Worm (Caenorhabditis elegans) whole organism, L2 larva: Measurements from ENCODE around the gene nmy-3.

ENCODE experiments used
- C34F6.9 ChIP-seq: fragments of 150-350 bp; optimal IDR thresholded peaks from 2 replicates; lab custom pipeline; 2014; ENCODE audit warnings: missing biosample characterization, missing genetic modification characterization
- F13H6.1 ChIP-seq: sonication (generic microtip); optimal IDR thresholded peaks from 2 replicates; lab custom pipeline; 2016; ENCODE audit warnings: missing genetic modification characterization, missing compliant biosample characterization
- Y55F3AM.14 ChIP-seq: fragments of 200-800 bp; sonication (Bioruptor generic); optimal IDR thresholded peaks from 2 replicates; lab custom pipeline; 2018; ENCODE audit warnings: mild to moderate bottlenecking, missing genetic modification characterization, missing compliant biosample characterization
- ZK546.5 ChIP-seq: sonication (generic microtip); optimal IDR thresholded peaks from 2 replicates; lab custom pipeline; 2017; ENCODE audit warnings: missing biosample characterization, missing genetic modification characterization
- alr-1 ChIP-seq: fragments of 150-350 bp; optimal IDR thresholded peaks from 2 replicates; lab custom pipeline; 2014; ENCODE audit warnings: missing biosample characterization, missing genetic modification characterization
- aly-2 ChIP-seq: fragments of 150-350 bp; optimal IDR thresholded peaks from 2 replicates; lab custom pipeline; 2014; ENCODE audit warnings: missing biosample characterization, missing genetic modification characterization
- ama-1 ChIP-seq: fragments of 150-350 bp; optimal IDR thresholded peaks from 2 replicates; lab custom pipeline; 2018; ENCODE audit warnings: inconsistent platforms
- blmp-1 ChIP-seq: sonication (generic microtip); optimal IDR thresholded peaks from 2 replicates; lab custom pipeline; 2017; ENCODE audit warnings: missing genetic modification characterization, mild to moderate bottlenecking, missing compliant biosample characterization, antibody characterized with exemption, moderate library complexity; ENCODE audit not compliant: insufficient read depth
- ceh-16 ChIP-seq: fragments of 150-350 bp; optimal IDR thresholded peaks from 2 replicates; lab custom pipeline; 2014; ENCODE audit warnings: missing biosample characterization, missing genetic modification characterization
- ceh-82 ChIP-seq: fragments of 150-350 bp; optimal IDR thresholded peaks from 2 replicates; lab custom pipeline; 2014; ENCODE audit warnings: missing biosample characterization, missing genetic modification characterization
- egl-27 ChIP-seq: sonication (generic microtip); optimal IDR thresholded peaks from 3 replicates; lab custom pipeline; 2017; ENCODE audit warnings: missing biosample characterization, missing genetic modification reagents, missing genetic modification characterization
- elt-1 ChIP-seq: fragments of 150-350 bp; optimal IDR thresholded peaks from 2 replicates; lab custom pipeline; 2014; ENCODE audit warnings: missing biosample characterization, missing genetic modification characterization
- fos-1 ChIP-seq: fragments of 150-350 bp; optimal IDR thresholded peaks from 2 replicates; lab custom pipeline; 2014; ENCODE audit warnings: missing biosample characterization, missing genetic modification characterization
- gmeb-1 ChIP-seq: fragments of 150-350 bp; optimal IDR thresholded peaks from 2 replicates; lab custom pipeline; 2014; ENCODE audit warnings: missing biosample characterization, missing genetic modification characterization
- lin-13 ChIP-seq: fragments of 150-350 bp; optimal IDR thresholded peaks from 2 replicates; lab custom pipeline; 2014; ENCODE audit warnings: missing biosample characterization, missing genetic modification reagents, missing genetic modification characterization
- lin-39 ChIP-seq: fragments of 150-350 bp; optimal IDR thresholded peaks from 2 replicates; lab custom pipeline; 2014; ENCODE audit warnings: missing biosample characterization, missing genetic modification reagents, missing genetic modification characterization
- mbf-1 ChIP-seq: sonication (generic microtip); optimal IDR thresholded peaks from 2 replicates; lab custom pipeline; 2017; ENCODE audit warnings: missing biosample characterization, missing genetic modification characterization
- mdl-1 ChIP-seq, 2 experiments: fragments of 150-350 bp in 1 of 2; sonication (generic microtip) in 1 of 2; optimal IDR thresholded peaks; 2 replicates each; lab custom pipeline; 2017; ENCODE audit warnings: missing biosample characterization in 2 of 2, missing genetic modification characterization in 2 of 2
- nhr-10 ChIP-seq: sonication (generic microtip); optimal IDR thresholded peaks from 2 replicates; lab custom pipeline; 2017; ENCODE audit warnings: missing biosample characterization, missing genetic modification characterization
- nhr-11 ChIP-seq: fragments of 150-350 bp; optimal IDR thresholded peaks from 2 replicates; lab custom pipeline; 2014; ENCODE audit warnings: missing biosample characterization, missing genetic modification characterization
- nhr-129 ChIP-seq: fragments of 150-350 bp; optimal IDR thresholded peaks from 2 replicates; lab custom pipeline; 2014; ENCODE audit warnings: missing biosample characterization, missing genetic modification characterization
- nhr-21 ChIP-seq: fragments of 150-350 bp; optimal IDR thresholded peaks from 2 replicates; lab custom pipeline; 2014; ENCODE audit warnings: missing biosample characterization, missing genetic modification characterization
- nhr-23 ChIP-seq: fragments of 150-350 bp; optimal IDR thresholded peaks from 2 replicates; lab custom pipeline; 2014; ENCODE audit warnings: missing biosample characterization, missing genetic modification reagents, missing genetic modification characterization
- nhr-237 ChIP-seq: fragments of 150-350 bp; optimal IDR thresholded peaks from 2 replicates; lab custom pipeline; 2014; ENCODE audit warnings: missing biosample characterization, missing genetic modification characterization
- nhr-25 ChIP-seq: fragments of 150-350 bp; sonication (generic microtip); optimal IDR thresholded peaks from 3 replicates; lab custom pipeline; 2014; ENCODE audit warnings: missing biosample characterization, missing genetic modification characterization
- nhr-77 ChIP-seq: fragments of 150-350 bp; optimal IDR thresholded peaks from 2 replicates; lab custom pipeline; 2014; ENCODE audit warnings: missing biosample characterization, missing genetic modification characterization
- peb-1 ChIP-seq: fragments of 150-350 bp; optimal IDR thresholded peaks from 2 replicates; lab custom pipeline; 2014; ENCODE audit warnings: missing biosample characterization, missing genetic modification characterization
- sem-4 ChIP-seq: fragments of 150-350 bp; optimal IDR thresholded peaks from 2 replicates; lab custom pipeline; 2014; ENCODE audit warnings: missing biosample characterization, missing genetic modification reagents, missing genetic modification characterization
- skn-1 ChIP-seq: sonication (generic microtip); optimal IDR thresholded peaks from 2 replicates; lab custom pipeline; 2017; ENCODE audit warnings: missing biosample characterization, missing genetic modification characterization
- sma-9 ChIP-seq, 2 experiments: fragments of 150-350 bp in 1 of 2; sonication (generic microtip) in 1 of 2; optimal IDR thresholded peaks; 2 replicates each; lab custom pipeline; 2014 to 2016; ENCODE audit warnings: missing genetic modification characterization in 2 of 2, mild to moderate bottlenecking in 1 of 2, missing biosample characterization in 1 of 2, missing compliant biosample characterization in 1 of 2, missing genetic modification reagents in 1 of 2, moderate library complexity in 1 of 2
- snpc-4 ChIP-seq: fragments of 150-350 bp; optimal IDR thresholded peaks from 2 replicates; lab custom pipeline; 2014; ENCODE audit warnings: missing biosample characterization, missing genetic modification characterization
- unc-39 ChIP-seq: fragments of 150-350 bp; optimal IDR thresholded peaks from 2 replicates; lab custom pipeline; 2014; ENCODE audit warnings: missing biosample characterization, missing genetic modification characterization
- unc-55 ChIP-seq: fragments of 150-350 bp; sonication (generic microtip); optimal IDR thresholded peaks from 3 replicates; lab custom pipeline; 2014; ENCODE audit warnings: missing biosample characterization, missing genetic modification reagents, missing genetic modification characterization
- unc-62 ChIP-seq: fragments of 150-350 bp; optimal IDR thresholded peaks from 2 replicates; lab custom pipeline; 2014; ENCODE audit warnings: missing biosample characterization, missing genetic modification reagents, missing genetic modification characterization
- zag-1 ChIP-seq: fragments of 150-350 bp; optimal IDR thresholded peaks from 2 replicates; lab custom pipeline; 2014; ENCODE audit warnings: missing biosample characterization, missing genetic modification characterization
- ztf-1 ChIP-seq: fragments of 200-800 bp; sonication (Bioruptor generic); conservative IDR thresholded peaks from 2 replicates; pipeline ENCODE4 v1.3.6; 2022; ENCODE audit warnings: missing genetic modification characterization, missing compliant biosample characterization
- ztf-11 ChIP-seq: sonication (generic microtip); optimal IDR thresholded peaks from 2 replicates; lab custom pipeline; 2017; ENCODE audit warnings: missing biosample characterization, missing genetic modification characterization
- ztf-4 ChIP-seq: fragments of 150-350 bp; optimal IDR thresholded peaks from 2 replicates; lab custom pipeline; 2014; ENCODE audit warnings: missing biosample characterization, missing genetic modification characterization

nmy-3 gene

DNA sequence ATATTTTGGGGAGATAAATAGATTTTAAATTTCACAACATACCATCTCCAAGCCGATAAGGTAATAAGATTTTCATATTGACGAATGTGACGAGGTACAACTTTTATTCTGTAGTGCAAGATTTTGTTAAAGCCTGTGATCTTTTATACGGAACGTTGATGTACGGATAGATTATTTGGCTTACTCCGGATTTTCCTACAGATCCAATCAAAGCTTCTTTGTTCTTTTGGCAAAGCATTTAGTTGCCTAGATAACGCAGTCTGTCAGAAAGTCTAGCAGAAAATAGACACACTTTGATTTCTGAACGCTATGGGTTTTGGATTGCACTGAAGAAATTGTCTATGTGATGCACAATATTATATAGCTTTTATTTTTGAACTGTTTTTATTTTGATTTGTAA, 24.9 kb downstream of the nmy-3 start, which contains the start of gene F49C12.2:
TSS of gene F49C12.2 (minus strand) at position 101 of the 400 bp plus-strand sequence.
- TF ChIP-seq mdl-1 (tag; optimal IDR thresholded peaks at IDR 0.05; lab: Kevin White, UChicago) (no peak), ceh-82 (no peak), peb-1 (tag; lab: Kevin White, UChicago) (no peak), lin-39 (no peak), ama-1 (lab: Kevin White, UChicago) (no peak), nhr-77 (no peak), nhr-11 (tag; lab: Kevin White, UChicago) (no peak), zag-1 (no peak), egl-27 (tag; lab: Kevin White, UChicago) (no peak), nhr-23 (tag; lab: Kevin White, UChicago) (no peak)

DNA sequence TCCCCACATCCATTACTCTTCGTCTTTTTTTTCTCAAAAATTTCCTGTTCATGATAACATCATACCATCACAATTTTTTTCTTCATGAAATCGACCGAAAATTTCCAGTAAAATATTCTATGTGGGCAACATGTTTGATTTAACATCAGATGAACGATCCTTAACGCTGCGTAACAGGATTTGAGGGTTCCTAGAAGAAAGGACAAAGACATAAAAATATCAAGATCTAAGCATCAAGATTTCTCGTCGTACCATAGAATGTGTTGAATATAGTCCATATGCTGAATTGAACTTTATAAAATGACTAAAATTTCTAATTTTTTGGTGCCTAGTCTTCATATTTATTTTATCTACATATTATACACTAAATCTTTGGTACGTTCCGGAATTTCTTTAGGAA, 25.8 kb downstream of the nmy-3 start, which contains the start of gene F49C12.3:
TSS of gene F49C12.3 (plus strand) at position 301 of the 400 bp plus-strand sequence.
- TF ChIP-seq nhr-11 (tag; lab: Kevin White, UChicago) (no peak), ZK546.5 (no peak), Y55F3AM.14 (GFP tag; lab: Kevin White, UChicago) (no peak), zag-1 (no peak), aly-2 (tag; lab: Kevin White, UChicago) (no peak), F13H6.1 (tag; lab: Kevin White, UChicago) (no peak), ztf-4 (tag; lab: Kevin White, UChicago) (no peak), sem-4 (tag; lab: Kevin White, UChicago) (no peak), nhr-25 (tag; lab: Kevin White, UChicago) (no peak), ceh-16 (tag; lab: Kevin White, UChicago) (no peak), unc-62 (no peak)

ce11 chrIV:9303994-9304393, 29.7 kb downstream of the nmy-3 start, which contains the start of gene F49C12.4:
Gene F49C12.4 (minus strand): TSS chrIV:9304094.
- TF ChIP-seq mbf-1 (tag; lab: Kevin White, UChicago) (no peak), nhr-129 (no peak), ztf-11 (no peak), blmp-1 (tag; lab: Kevin White, UChicago) (no peak)

DNA sequence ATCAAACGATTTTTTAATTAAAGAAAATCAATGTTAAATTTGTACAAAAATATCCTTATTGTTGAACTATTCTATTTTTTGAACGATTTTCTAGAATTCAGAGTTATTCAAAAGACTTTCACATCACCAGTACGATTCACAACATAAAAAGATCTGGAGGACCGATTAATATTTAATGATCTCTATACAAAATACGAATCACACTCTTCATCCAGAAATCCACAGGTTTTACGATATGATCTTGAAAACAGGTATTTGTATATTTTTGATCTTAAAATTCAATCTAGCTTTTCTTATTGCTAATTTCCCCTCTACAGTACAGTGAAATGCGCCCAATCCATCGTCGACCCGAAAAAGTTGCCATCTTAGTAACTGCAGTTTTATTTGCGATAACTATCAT, 30.3 kb downstream of the nmy-3 start, which contains the start of gene F49C12.5:
TSS of gene F49C12.5 (plus strand) at position 301 of the 400 bp plus-strand sequence.
- TF ChIP-seq C34F6.9 (tag; lab: Kevin White, UChicago): no peak
- TF ChIP-seq lin-13 (GFP tag; lab: Kevin White, UChicago): no peak
- no peak for TF ChIP-seq mdl-1 (tag; optimal IDR thresholded peaks at IDR 0.05; lab: Kevin White, UChicago)
- TF ChIP-seq nhr-23 (tag; lab: Kevin White, UChicago): no peak
- no peak for TF ChIP-seq nhr-237 (tag; lab: Kevin White, UChicago)
- no peak for TF ChIP-seq nhr-21 (tag; lab: Kevin White, UChicago)
- no peak for TF ChIP-seq ceh-16 (tag; lab: Kevin White, UChicago)
- no peak for TF ChIP-seq snpc-4 (tag; lab: Kevin White, UChicago)
- TF ChIP-seq ztf-1 (GFP tag; lab: Robert Waterston, UW): no peak
- TF ChIP-seq skn-1 (tag; lab: Kevin White, UChicago): no peak
- no peak for TF ChIP-seq blmp-1 (tag; lab: Kevin White, UChicago)
- TF ChIP-seq nhr-10: no peak
- no peak for TF ChIP-seq unc-62
- TF ChIP-seq gmeb-1 (tag; lab: Kevin White, UChicago): no peak
- no peak for TF ChIP-seq fos-1 (tag; lab: Kevin White, UChicago)
- no peak for TF ChIP-seq elt-1 (tag; lab: Kevin White, UChicago)
- TF ChIP-seq ztf-4 (tag; lab: Kevin White, UChicago): no peak
- no peak for TF ChIP-seq peb-1 (tag; lab: Kevin White, UChicago)

- TF ChIP-seq ceh-16 (tag; lab: Kevin White, UChicago): no peak
- TF ChIP-seq sma-9 (GFP tag; optimal IDR thresholded peaks at IDR 0.05; lab: Kevin White, UChicago): no peak
- TF ChIP-seq sma-9 (tag; optimal IDR thresholded peaks at IDR 0.05; lab: Kevin White, UChicago): no peak
- TF ChIP-seq ztf-4 (tag; lab: Kevin White, UChicago): no peak
- no peak for TF ChIP-seq F13H6.1 (tag; lab: Kevin White, UChicago)
- no peak for TF ChIP-seq zag-1
- TF ChIP-seq alr-1 (tag; lab: Kevin White, UChicago): no peak
- TF ChIP-seq C34F6.9 (tag; lab: Kevin White, UChicago): no peak
- TF ChIP-seq unc-55: no peak
- no peak for TF ChIP-seq nhr-77
- TF ChIP-seq unc-39 (tag; lab: Kevin White, UChicago): no peak
- TF ChIP-seq blmp-1 (tag; lab: Kevin White, UChicago): no peak
- no peak for TF ChIP-seq ZK546.5
- TF ChIP-seq nhr-10: no peak
Measured at ce11 chrIV:9308975-9309374, 34.7 kb downstream of the nmy-3 start, which contains the start of gene F49C12.6. Gene F49C12.6 (minus strand): TSS chrIV:9309075.
